Worm (Caenorhabditis elegans) whole organism, young adult: ENCODE results near the gene pals-39.
A peak's percentile ranks its signal among the peaks of the same experiment; 100 is the strongest.

ENCODE experiments used
- B0035.1 ChIP-seq: sonication (generic microtip); optimal IDR thresholded peaks from 2 replicates; lab custom pipeline; 2016; ENCODE audit warnings: missing genetic modification characterization, mild to moderate bottlenecking, missing compliant biosample characterization, missing genotype, missing genetic modification reagents
- F10E7.11 ChIP-seq: sonication (generic microtip); optimal IDR thresholded peaks from 2 replicates; lab custom pipeline; 2017; ENCODE audit warnings: mild to moderate bottlenecking, missing genetic modification characterization, moderate library complexity, missing compliant biosample characterization
- F33H1.4 ChIP-seq: fragments of 200-800 bp; sonication (Bioruptor generic); IDR thresholded peaks from 2 replicates; pipeline ENCODE4 v1.3.6; 2022; ENCODE audit warnings: missing genetic modification reagents, missing genetic modification characterization, missing compliant biosample characterization
- T07F8.4 ChIP-seq: sonication (generic microtip); optimal IDR thresholded peaks from 2 replicates; lab custom pipeline; 2016; ENCODE audit warnings: mild to moderate bottlenecking, missing genetic modification characterization, moderate library complexity, missing compliant biosample characterization
- T26A5.8 ChIP-seq: sonication (generic microtip); optimal IDR thresholded peaks from 2 replicates; lab custom pipeline; 2016; ENCODE audit warnings: missing genetic modification characterization, missing compliant biosample characterization
- Y53G8AR.9 ChIP-seq: fragments of 200-800 bp; sonication (Bioruptor generic); conservative IDR thresholded peaks from 2 replicates; pipeline ENCODE4 v1.3.6; 2022; ENCODE audit warnings: missing genetic modification reagents, missing genetic modification characterization, missing compliant biosample characterization
- Y95B8A.8 ChIP-seq: fragments of 200-800 bp; sonication (Bioruptor generic); IDR thresholded peaks from 2 replicates; pipeline ENCODE4 v1.3.6; 2022; ENCODE audit warnings: missing genetic modification reagents, missing genetic modification characterization, missing compliant biosample characterization
- akir-1 ChIP-seq: fragments of 200-800 bp; sonication (Bioruptor generic); optimal IDR thresholded peaks from 2 replicates; lab custom pipeline; 2018; ENCODE audit warnings: mild to moderate bottlenecking, missing genetic modification characterization, moderate library complexity, missing compliant biosample characterization
- attf-5 ChIP-seq: fragments of 200-800 bp; sonication (Bioruptor generic); optimal IDR thresholded peaks from 2 replicates; lab custom pipeline; 2018; ENCODE audit warnings: mild to moderate bottlenecking, missing genetic modification characterization, missing compliant biosample characterization
- ccch-3 ChIP-seq: fragments of 200-800 bp; sonication (Bioruptor generic); optimal IDR thresholded peaks from 2 replicates; lab custom pipeline; 2018; ENCODE audit warnings: mild to moderate bottlenecking, missing genetic modification characterization, missing compliant biosample characterization
- cebp-1 ChIP-seq, 2 experiments: fragments of 200-800 bp in 1 of 2; sonication (Bioruptor generic) in 1 of 2; sonication (generic microtip) in 1 of 2; IDR thresholded peaks in 1 of 2; optimal IDR thresholded peaks in 1 of 2; 2 replicates each; pipeline versions ENCODE4 v1.3.6 to Lab custom; 2017 to 2022; ENCODE audit warnings: missing compliant biosample characterization in 2 of 2, missing genetic modification characterization in 2 of 2, mild to moderate bottlenecking in 1 of 2, missing genetic modification reagents in 1 of 2, moderate library complexity in 1 of 2
- ceh-27 ChIP-seq: fragments of 200-800 bp; sonication (Bioruptor generic); optimal IDR thresholded peaks from 2 replicates; lab custom pipeline; 2018; ENCODE audit warnings: mild to moderate bottlenecking, missing genetic modification characterization, moderate library complexity, missing compliant biosample characterization
- ceh-40 ChIP-seq: fragments of 200-800 bp; sonication (Bioruptor generic); IDR thresholded peaks from 2 replicates; pipeline ENCODE4 v1.3.6; 2022; ENCODE audit warnings: missing genetic modification characterization, missing compliant biosample characterization
- ceh-91 ChIP-seq: fragments of 200-800 bp; sonication (Bioruptor generic); IDR thresholded peaks from 2 replicates; pipeline ENCODE4 v1.3.6; 2022; ENCODE audit warnings: missing genetic modification reagents, missing genetic modification characterization, missing compliant biosample characterization
- dox-1 ChIP-seq: fragments of 200-800 bp; sonication (Bioruptor generic); IDR thresholded peaks from 2 replicates; pipeline ENCODE4 v1.3.6; 2022; ENCODE audit warnings: missing genetic modification reagents, missing genetic modification characterization, missing compliant biosample characterization
- dpl-1 ChIP-seq: fragments of 150-350 bp; optimal IDR thresholded peaks from 2 replicates; lab custom pipeline; 2014; ENCODE audit warnings: missing biosample characterization, missing genetic modification reagents, missing genetic modification characterization
- egl-18 ChIP-seq: fragments of 200-800 bp; sonication (Bioruptor generic); IDR thresholded peaks from 2 replicates; pipeline ENCODE4 v1.3.6; 2022; ENCODE audit warnings: missing genetic modification reagents, missing genetic modification characterization, missing compliant biosample characterization
- him-1 ChIP-seq: sonication (generic microtip); optimal IDR thresholded peaks from 2 replicates; lab custom pipeline; 2016; ENCODE audit warnings: missing genotype, missing genetic modification reagents, missing genetic modification characterization, missing compliant biosample characterization
- hrde-1 ChIP-seq: sonication (generic microtip); optimal IDR thresholded peaks from 2 replicates; lab custom pipeline; 2016; ENCODE audit warnings: missing genetic modification characterization, mild to moderate bottlenecking, missing compliant biosample characterization, moderate library complexity, missing genotype, missing genetic modification reagents, borderline replicate concordance
- let-526 ChIP-seq: fragments of 200-800 bp; sonication (Bioruptor generic); IDR thresholded peaks from 2 replicates; pipeline ENCODE4 v1.3.6; 2022; ENCODE audit warnings: missing genetic modification reagents, missing genetic modification characterization, missing compliant biosample characterization
- let-607 ChIP-seq, 2 experiments: fragments of 200-800 bp in 1 of 2; sonication (Bioruptor generic) in 1 of 2; sonication (generic microtip) in 1 of 2; optimal IDR thresholded peaks; 2 replicates each; lab custom pipeline; 2016 to 2018; ENCODE audit warnings: mild to moderate bottlenecking in 2 of 2, missing compliant biosample characterization in 2 of 2, missing genetic modification characterization in 2 of 2, moderate library complexity in 2 of 2, missing genotype in 1 of 2
- lin-26 ChIP-seq: fragments of 200-800 bp; sonication (Bioruptor generic); IDR thresholded peaks from 2 replicates; pipeline ENCODE4 v1.3.6; 2022; ENCODE audit warnings: missing genetic modification reagents, missing genetic modification characterization, missing compliant biosample characterization
- lin-54 ChIP-seq: fragments of 200-800 bp; sonication (Bioruptor generic); optimal IDR thresholded peaks from 2 replicates; lab custom pipeline; 2018; ENCODE audit warnings: mild to moderate bottlenecking, missing genetic modification characterization, missing compliant biosample characterization
- lsy-27 ChIP-seq: sonication (generic microtip); optimal IDR thresholded peaks from 2 replicates; lab custom pipeline; 2017; ENCODE audit warnings: missing genetic modification characterization, mild to moderate bottlenecking, missing compliant biosample characterization, antibody characterized with exemption, missing genotype, borderline replicate concordance; ENCODE audit not compliant: insufficient read depth
- madf-10 ChIP-seq: sonication (generic microtip); optimal IDR thresholded peaks from 2 replicates; lab custom pipeline; 2016; ENCODE audit warnings: mild to moderate bottlenecking, missing genetic modification characterization, missing compliant biosample characterization
- madf-3 ChIP-seq: fragments of 200-800 bp; sonication (Bioruptor generic); IDR thresholded peaks from 2 replicates; pipeline ENCODE4 v1.3.6; 2022; ENCODE audit warnings: missing genetic modification reagents, missing genetic modification characterization, missing compliant biosample characterization
- mes-4 ChIP-seq: sonication (generic microtip); optimal IDR thresholded peaks from 2 replicates; lab custom pipeline; 2016; ENCODE audit warnings: missing genotype, missing genetic modification characterization, missing compliant biosample characterization
- nfya-1 ChIP-seq: sonication (generic microtip); optimal IDR thresholded peaks from 2 replicates; lab custom pipeline; 2017; ENCODE audit warnings: antibody characterized with exemption, missing compliant biosample characterization, missing genetic modification characterization, borderline replicate concordance; ENCODE audit not compliant: insufficient read depth
- nhr-27 ChIP-seq: fragments of 200-800 bp; sonication (Bioruptor generic); optimal IDR thresholded peaks from 2 replicates; lab custom pipeline; 2018; ENCODE audit warnings: mild to moderate bottlenecking, missing genetic modification characterization, moderate library complexity, missing compliant biosample characterization
- nhr-80 ChIP-seq: sonication (generic microtip); optimal IDR thresholded peaks from 2 replicates; lab custom pipeline; 2016; ENCODE audit warnings: missing genetic modification characterization, missing compliant biosample characterization
- nhr-90 ChIP-seq: sonication (generic microtip); optimal IDR thresholded peaks from 2 replicates; lab custom pipeline; 2016; ENCODE audit warnings: missing genotype, mild to moderate bottlenecking, missing genetic modification characterization, missing compliant biosample characterization
- pbrm-1 ChIP-seq: fragments of 200-800 bp; sonication (Bioruptor generic); IDR thresholded peaks from 2 replicates; pipeline ENCODE4 v1.3.6; 2022; ENCODE audit warnings: missing genetic modification reagents, missing genetic modification characterization, missing compliant biosample characterization
- repo-1 ChIP-seq: sonication (generic microtip); optimal IDR thresholded peaks from 2 replicates; lab custom pipeline; 2017; ENCODE audit warnings: mild to moderate bottlenecking, missing genetic modification characterization, missing compliant biosample characterization
- sdz-38 ChIP-seq: sonication (generic microtip); optimal IDR thresholded peaks from 2 replicates; lab custom pipeline; 2016; ENCODE audit warnings: missing genotype, missing genetic modification characterization, missing compliant biosample characterization
- sea-2 ChIP-seq: fragments of 200-800 bp; sonication (Bioruptor generic); IDR thresholded peaks from 2 replicates; pipeline ENCODE4 v1.3.6; 2022; ENCODE audit warnings: missing genetic modification characterization, missing compliant biosample characterization
- tbp1 ChIP-seq: fragments of 200-800 bp; sonication (Bioruptor generic); optimal IDR thresholded peaks from 2 replicates; lab custom pipeline; 2018; ENCODE audit warnings: mild to moderate bottlenecking, missing genetic modification characterization, missing compliant biosample characterization
- unc-130 ChIP-seq: sonication (generic microtip); optimal IDR thresholded peaks from 2 replicates; lab custom pipeline; 2016; ENCODE audit warnings: missing genetic modification reagents, missing genetic modification characterization, missing compliant biosample characterization
- unc-62 ChIP-seq: fragments of 150-350 bp; optimal IDR thresholded peaks from 2 replicates; lab custom pipeline; 2014; ENCODE audit warnings: missing biosample characterization, missing genetic modification reagents, missing genetic modification characterization
- zfh-2 ChIP-seq: fragments of 200-800 bp; sonication (Bioruptor generic); conservative IDR thresholded peaks from 2 replicates; pipeline ENCODE4 v1.3.6; 2022; ENCODE audit warnings: missing genetic modification reagents, missing genetic modification characterization, missing compliant biosample characterization
- ztf-18 ChIP-seq: sonication (generic microtip); optimal IDR thresholded peaks from 2 replicates; lab custom pipeline; 2016; ENCODE audit warnings: missing genotype, mild to moderate bottlenecking, missing genetic modification characterization, missing compliant biosample characterization
- ztf-25 ChIP-seq: fragments of 200-800 bp; sonication (Bioruptor generic); IDR thresholded peaks from 2 replicates; pipeline ENCODE4 v1.3.6; 2022; ENCODE audit warnings: missing genetic modification reagents, missing genetic modification characterization, missing compliant biosample characterization

pals-39 gene

DNA sequence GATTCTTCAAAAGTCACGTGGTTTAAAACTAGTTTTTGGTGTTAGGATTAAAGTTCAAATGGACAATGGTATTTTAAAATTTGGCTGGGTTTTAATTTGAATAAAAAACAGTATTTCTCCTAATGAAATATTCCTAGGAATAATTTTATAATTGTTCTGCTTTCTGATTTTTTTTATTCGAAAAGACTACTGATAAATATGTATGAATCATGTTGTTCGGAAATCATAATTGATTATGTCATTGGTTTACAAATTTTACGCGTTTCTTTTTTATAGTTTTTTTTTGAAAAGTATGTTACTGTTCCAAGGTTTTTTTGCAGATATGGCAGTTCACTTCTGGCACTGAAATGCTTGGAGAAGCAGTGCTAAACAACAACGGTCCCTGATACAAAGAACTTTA is 24.7 kb upstream of the pals-39 start, which contains the start of gene F28C1.3:
F28C1.3 (plus strand) TSS at position 301 of the 400 bp plus-strand sequence.
- TF ChIP-seq akir-1 (GFP tag; lab: Kevin White, UChicago) (no peak), ztf-18 (tag; lab: Kevin White, UChicago) (no peak), lsy-27 (tag; lab: Kevin White, UChicago) (no peak), lin-54 (no peak), mes-4 (tag; lab: Kevin White, UChicago) (no peak), let-526 (GFP tag; lab: Robert Waterston, UW) (no peak), ztf-25 (GFP tag; lab: Robert Waterston, UW) (no peak), Y53G8AR.9 (GFP tag; lab: Robert Waterston, UW) (no peak), ceh-91 (GFP tag; lab: Robert Waterston, UW) (no peak), B0035.1 (no peak), him-1 (tag; lab: Kevin White, UChicago) (no peak), Y95B8A.8 (GFP tag; lab: Robert Waterston, UW) (no peak)
- TF ChIP-seq, all 124 proteins: peak for 0

- TF ChIP-seq madf-3 (GFP tag; lab: Robert Waterston, UW) = no peak
- TF ChIP-seq egl-18 (GFP tag; lab: Robert Waterston, UW) = no peak
- peak in 1 of 2 experiments; percentile 3 for TF ChIP-seq let-607 (tag; optimal IDR thresholded peaks at IDR 0.05; lab: Kevin White, UChicago)
- no peak for TF ChIP-seq lsy-27 (tag; lab: Kevin White, UChicago)
- TF ChIP-seq unc-62 (GFP tag; lab: Kevin White, UChicago) = no peak
- TF ChIP-seq nhr-27 (tag; lab: Kevin White, UChicago) = no peak
- no peak for TF ChIP-seq sea-2
- no peak for TF ChIP-seq sdz-38
- no peak for TF ChIP-seq ccch-3 (GFP tag; lab: Kevin White, UChicago)
- no peak for TF ChIP-seq F33H1.4
- TF ChIP-seq ceh-27 (GFP tag; lab: Kevin White, UChicago) = no peak
- no peak for TF ChIP-seq tbp1 (GFP tag; lab: Kevin White, UChicago)
- TF ChIP-seq attf-5 = peak; percentile 19
- no peak for TF ChIP-seq zfh-2 (GFP tag; lab: Robert Waterston, UW)
- no peak for TF ChIP-seq T26A5.8
- peak; percentile 45; the same call in 1 of the 2 replicates for TF ChIP-seq dox-1 (GFP tag; lab: Robert Waterston, UW)
- no peak for TF ChIP-seq ceh-40 (GFP tag; lab: Robert Waterston, UW)
- TF ChIP-seq repo-1 (tag; lab: Kevin White, UChicago) = no peak
- no peak for TF ChIP-seq F10E7.11 (tag; lab: Kevin White, UChicago)
- TF ChIP-seq hrde-1 = no peak
- TF ChIP-seq nhr-90 = no peak
- TF ChIP-seq nfya-1 (tag; lab: Kevin White, UChicago) = no peak
- TF ChIP-seq pbrm-1 = no peak
- peak; percentile 98 for TF ChIP-seq nhr-80 (tag; lab: Kevin White, UChicago)
- TF ChIP-seq lin-26 (GFP tag; lab: Robert Waterston, UW) = no peak
- no peak for TF ChIP-seq unc-130 (GFP tag; lab: Kevin White, UChicago)
- TF ChIP-seq dpl-1 (GFP tag; lab: Kevin White, UChicago) = no peak
- TF ChIP-seq T07F8.4 (tag; lab: Kevin White, UChicago) = no peak
- TF ChIP-seq cebp-1 (GFP tag; IDR thresholded peaks at IDR 0.05; lab: Robert Waterston, UW) = no peak
- TF ChIP-seq cebp-1 (tag; optimal IDR thresholded peaks at IDR 0.05; lab: Kevin White, UChicago) = peak; percentile 22
- no peak for TF ChIP-seq madf-10 (tag; lab: Kevin White, UChicago)
Measured at ce11 chrV:12467755-12468154, 24.1 kb upstream of the pals-39 start.
